Worm (Caenorhabditis elegans) whole organism, L4 larva: ENCODE data around the gene ZC262.13.

ENCODE experiments used
- Y75B8A.6 ChIP-seq: fragments of 200-800 bp; sonication (Bioruptor generic); IDR thresholded peaks from 2 replicates; pipeline ENCODE4 v1.3.6; 2022; ENCODE audit warnings: missing genetic modification reagents, missing genetic modification characterization, missing compliant biosample characterization
- aly-2 ChIP-seq: sonication (generic microtip); optimal IDR thresholded peaks from 2 replicates; lab custom pipeline; 2018; ENCODE audit warnings: missing biosample characterization, missing genetic modification characterization
- ama-1 ChIP-seq: fragments of 150-350 bp; optimal IDR thresholded peaks from 2 replicates; lab custom pipeline; 2014; ENCODE audit warnings: inconsistent platforms, mixed read lengths
- ceh-32 ChIP-seq: sonication (generic microtip); optimal IDR thresholded peaks from 2 replicates; lab custom pipeline; 2016; ENCODE audit warnings: mild to moderate bottlenecking, missing genetic modification characterization, missing compliant biosample characterization; ENCODE audit not compliant: poor library complexity
- ceh-44 ChIP-seq: fragments of 200-800 bp; sonication (Bioruptor generic); IDR thresholded peaks from 2 replicates; pipeline ENCODE4 v1.3.6; 2022; ENCODE audit warnings: missing genetic modification reagents, missing genetic modification characterization, missing compliant biosample characterization
- dpl-1 ChIP-seq: fragments of 150-350 bp; optimal IDR thresholded peaks from 2 replicates; lab custom pipeline; 2014; ENCODE audit warnings: missing biosample characterization, missing genetic modification reagents, missing genetic modification characterization
- skn-1 ChIP-seq: fragments of 150-350 bp; optimal IDR thresholded peaks from 2 replicates; lab custom pipeline; 2014; ENCODE audit warnings: missing biosample characterization, missing genetic modification characterization
- unc-39 ChIP-seq: sonication (generic microtip); optimal IDR thresholded peaks from 2 replicates; lab custom pipeline; 2017; ENCODE audit warnings: missing biosample characterization, missing genetic modification characterization
- unc-62 ChIP-seq, 3 experiments: fragments of 150-350 bp in 1 of 3; sonication (generic microtip); optimal IDR thresholded peaks in 2 of 3; peaks in 1 of 3; 1 replicate in 1 of 3; 2 replicates in 2 of 3; lab custom pipeline; 2014 to 2017; ENCODE audit warnings: missing biosample characterization in 3 of 3, missing genetic modification characterization in 3 of 3, missing genetic modification reagents in 3 of 3, missing genotype in 1 of 3
- zip-2 ChIP-seq: fragments of 150-350 bp; optimal IDR thresholded peaks from 2 replicates; lab custom pipeline; 2014; ENCODE audit warnings: missing biosample characterization, missing genetic modification characterization
- ztf-11 ChIP-seq: fragments of 150-350 bp; optimal IDR thresholded peaks from 2 replicates; lab custom pipeline; 2014; ENCODE audit warnings: missing biosample characterization, missing genetic modification characterization

ce11 chrIII:8368619-8369018 is 42.6 kb downstream of the ZC262.13 start, which contains the start of gene R05D3.9:
- TF ChIP-seq unc-39 (tag; lab: Kevin White, UChicago): no peak
- no peak for TF ChIP-seq dpl-1 (GFP tag; lab: Kevin White, UChicago)
- no peak for TF ChIP-seq ama-1 (lab: Kevin White, UChicago)
- TF ChIP-seq zip-2 (tag; lab: Kevin White, UChicago): no peak
- no peak for TF ChIP-seq ceh-44 (GFP tag; lab: Robert Waterston, UW)
- TF ChIP-seq aly-2 (tag; lab: Kevin White, UChicago): no peak
- no peak for TF ChIP-seq unc-62 (GFP tag; optimal IDR thresholded peaks at IDR 0.05 in 1 of 2; lab: Kevin White, UChicago)
- no peak for TF ChIP-seq unc-62 (tag; optimal IDR thresholded peaks at IDR 0.05; lab: Kevin White, UChicago)
- TF ChIP-seq Y75B8A.6 (GFP tag; lab: Robert Waterston, UW): no peak
- TF ChIP-seq skn-1: no peak
- no peak for TF ChIP-seq ceh-32
- no peak for TF ChIP-seq ztf-11 (tag; lab: Kevin White, UChicago)
